Worm (Caenorhabditis elegans) whole organism, L4 larva: ENCODE results near the gene hlh-13.
A peak's percentile ranks its signal among the peaks of the same experiment; 100 is the strongest.

Source experiments
- T26A8.4 ChIP-seq: fragments of 200-800 bp; sonication (Bioruptor generic); IDR thresholded peaks from 2 replicates; pipeline ENCODE4 v1.3.6; 2022; ENCODE audit warnings: missing genetic modification characterization, missing compliant biosample characterization
- Y48G9A.11 ChIP-seq: fragments of 200-800 bp; sonication (Bioruptor generic); IDR thresholded peaks from 2 replicates; pipeline ENCODE4 v1.3.6; 2022; ENCODE audit warnings: missing genetic modification reagents, missing genetic modification characterization, missing compliant biosample characterization
- Y5F2A.4 ChIP-seq: fragments of 200-800 bp; sonication (Bioruptor generic); optimal IDR thresholded peaks from 2 replicates; lab custom pipeline; 2018; ENCODE audit warnings: mild to moderate bottlenecking, missing genetic modification characterization, missing compliant biosample characterization
- ZK337.2 ChIP-seq: fragments of 200-800 bp; sonication (Bioruptor generic); IDR thresholded peaks from 2 replicates; pipeline ENCODE4 v1.3.6; 2022; ENCODE audit warnings: missing genetic modification reagents, missing genetic modification characterization, missing compliant biosample characterization
- aha-1 ChIP-seq: fragments of 150-350 bp; peaks from one replicate; lab custom pipeline; 2014; ENCODE audit warnings: missing biosample characterization, missing genetic modification characterization
- aly-2 ChIP-seq: sonication (generic microtip); optimal IDR thresholded peaks from 2 replicates; lab custom pipeline; 2018; ENCODE audit warnings: missing biosample characterization, missing genetic modification characterization
- ceh-82 ChIP-seq: sonication (generic microtip); optimal IDR thresholded peaks from 2 replicates; lab custom pipeline; 2017; ENCODE audit warnings: missing biosample characterization, missing genetic modification characterization
- dpl-1 ChIP-seq: fragments of 150-350 bp; optimal IDR thresholded peaks from 2 replicates; lab custom pipeline; 2014; ENCODE audit warnings: missing biosample characterization, missing genetic modification reagents, missing genetic modification characterization
- mdl-1 ChIP-seq, 2 experiments: fragments of 150-350 bp in 1 of 2; sonication (generic microtip) in 1 of 2; optimal IDR thresholded peaks; 2 replicates each; lab custom pipeline; 2014 to 2017; ENCODE audit warnings: missing biosample characterization in 2 of 2, missing genetic modification characterization in 2 of 2
- mes-2 ChIP-seq: sonication (generic microtip); optimal IDR thresholded peaks from 2 replicates; lab custom pipeline; 2016; ENCODE audit warnings: missing genotype, mild to moderate bottlenecking, missing genetic modification characterization, missing compliant biosample characterization; ENCODE audit not compliant: poor library complexity, severe bottlenecking
- php-3 ChIP-seq: fragments of 200-800 bp; sonication (Bioruptor generic); IDR thresholded peaks from 2 replicates; pipeline ENCODE4 v1.3.6; 2022; ENCODE audit warnings: missing genetic modification reagents, missing genetic modification characterization, missing compliant biosample characterization
- snpc-4 ChIP-seq: fragments of 150-350 bp; optimal IDR thresholded peaks from 2 replicates; lab custom pipeline; 2014; ENCODE audit warnings: missing biosample characterization, missing genetic modification characterization
- unc-39 ChIP-seq: sonication (generic microtip); optimal IDR thresholded peaks from 2 replicates; lab custom pipeline; 2017; ENCODE audit warnings: missing biosample characterization, missing genetic modification characterization

DNA sequence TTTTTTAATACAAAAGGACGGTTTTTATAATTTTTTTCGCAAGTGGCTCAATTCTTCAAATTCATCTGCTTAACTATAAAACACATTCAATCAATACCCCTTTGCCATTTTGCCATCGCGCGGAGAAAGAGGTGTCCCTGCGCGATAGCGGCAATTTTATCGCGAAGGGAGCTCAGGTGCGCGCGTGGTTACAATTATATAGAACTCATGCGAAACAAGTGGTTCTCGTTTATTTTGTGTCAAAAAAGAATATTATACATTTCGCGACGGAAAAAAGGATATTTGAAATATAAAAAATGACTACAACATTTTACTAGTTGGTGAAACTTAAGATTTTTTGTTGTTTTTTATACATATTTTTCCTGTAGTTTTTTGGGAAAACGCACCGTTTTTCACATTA is 39.9 kb upstream of the hlh-13 start:
- peak; percentile 77 for TF ChIP-seq dpl-1 (GFP tag; lab: Kevin White, UChicago)
- peak; percentile 96 for TF ChIP-seq Y5F2A.4 (GFP tag; lab: Kevin White, UChicago)
- TF ChIP-seq ceh-82, result peak; percentile 78
- peak; percentile 93 to 97 for TF ChIP-seq mdl-1 (tag; optimal IDR thresholded peaks at IDR 0.05; lab: Kevin White, UChicago)
- 0 out of 2 replicates have a peak, but pooled peaks have one; percentile 15 for TF ChIP-seq Y48G9A.11 (GFP tag; lab: Robert Waterston, UW)
- TF ChIP-seq mes-2, result peak; percentile 100
- peak; percentile 100 for TF ChIP-seq T26A8.4 (GFP tag; lab: Robert Waterston, UW)
- peak; percentile 95 for TF ChIP-seq ZK337.2
- TF ChIP-seq aha-1 (tag; lab: Kevin White, UChicago), result peak; percentile 100
- TF ChIP-seq snpc-4 (tag; lab: Kevin White, UChicago), result peak; percentile 39
- peak; percentile 83 for TF ChIP-seq unc-39 (tag; lab: Kevin White, UChicago)
- TF ChIP-seq aly-2 (tag; lab: Kevin White, UChicago), result no peak
- TF ChIP-seq php-3, result peak; percentile 99
